Worm (Caenorhabditis elegans): Measurements from ENCODE around the gene him-18.

Gene him-18

DNA sequence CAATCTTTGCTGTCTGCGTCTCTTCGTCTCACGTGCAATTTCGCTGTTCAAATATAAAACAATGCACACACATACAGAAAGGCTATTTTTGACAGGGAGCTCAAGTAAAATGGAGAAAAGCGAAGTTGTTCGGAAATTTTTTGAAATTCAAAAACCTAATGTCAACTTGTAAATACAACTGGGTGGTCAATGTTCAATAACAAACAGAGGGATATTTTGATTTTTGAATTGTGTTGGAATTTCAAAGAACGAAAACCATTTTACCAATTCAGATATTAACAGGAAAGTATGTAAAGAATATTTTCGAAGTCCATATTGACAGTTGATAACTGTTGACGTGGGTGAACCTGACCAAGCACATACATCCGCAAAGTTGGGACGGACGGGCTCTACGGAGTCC is 26.6 kb downstream of the him-18 start, which contains the start of gene tag-243:
TSS of gene tag-243 (minus strand) at position 101 of the 400 bp plus-strand sequence.
- TF ChIP-seq zip-11 (GFP tag; IDR thresholded peaks at IDR 0.05) (no peak), pha-4 (GFP tag; IDR thresholded peaks at IDR 0.05) (no peak), pha-4 (tag; optimal IDR thresholded peaks at IDR 0.05) (no peak), jun-1 (tag; optimal IDR thresholded peaks at IDR 0.05) (no peak), T26A8.4 (GFP tag; IDR thresholded peaks at IDR 0.05) (no peak), php-3 (GFP tag; IDR thresholded peaks at IDR 0.05) (no peak), hmg-1.1 (GFP tag; IDR thresholded peaks at IDR 0.05) (no peak), ceh-82 (tag; optimal IDR thresholded peaks at IDR 0.05) (no peak), nhr-6 (tag; optimal IDR thresholded peaks at IDR 0.05) (no peak)

DNA sequence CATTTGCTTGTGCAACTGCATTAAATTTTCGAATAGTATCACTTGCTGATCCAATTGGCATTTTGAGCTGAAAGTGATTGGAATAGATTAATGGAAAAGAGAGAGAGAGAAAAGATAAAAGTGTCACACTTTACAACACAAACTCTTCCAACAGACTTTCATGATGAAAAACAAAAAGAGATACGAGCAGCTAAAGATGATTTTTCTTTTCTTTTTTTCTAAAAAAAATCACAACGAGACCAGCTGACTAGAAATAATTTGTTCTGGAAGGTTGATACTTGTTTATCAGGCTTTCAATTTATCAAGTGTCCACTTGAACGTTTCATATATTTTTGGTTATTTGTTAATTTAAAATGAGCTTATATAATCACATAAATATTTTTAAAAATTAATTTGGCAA is 27.9 kb downstream of the him-18 start:
- TF ChIP-seq unc-62 (GFP tag; optimal IDR thresholded peaks at IDR 0.05 in 1 of 2) (peak in 1 of 2 experiments; percentile 42), unc-62 (tag; optimal IDR thresholded peaks at IDR 0.05) (no peak), duxl-1 (tag; optimal IDR thresholded peaks at IDR 0.05; ENCODE audit: poor library complexity) (no peak), hif-1 (tag; optimal IDR thresholded peaks at IDR 0.05) (peak in 1 of 2 experiments; percentile 15), nhr-48 (tag; optimal IDR thresholded peaks at IDR 0.05) (no peak), lin-38 (GFP tag; IDR thresholded peaks at IDR 0.05) (no peak), dpl-1 (GFP tag; optimal IDR thresholded peaks at IDR 0.05) (no peak), zag-1 (tag; optimal IDR thresholded peaks at IDR 0.05) (no peak), daf-16 (GFP tag; optimal IDR thresholded peaks at IDR 0.05) (peak in 1 of 2 experiments; percentile 87), daf-16 (tag; optimal IDR thresholded peaks at IDR 0.05) (no peak), nhr-11 (tag; optimal IDR thresholded peaks at IDR 0.05) (peak; percentile 50)

- TF ChIP-seq aha-1 (tag) = peak; percentile 97
- no peak for TF ChIP-seq Y5F2A.4 (GFP tag; optimal IDR thresholded peaks at IDR 0.05)
- no peak for TF ChIP-seq zag-1 (tag; optimal IDR thresholded peaks at IDR 0.05)
These were observed 35.0 kb downstream of the him-18 start, which contains the start of gene srg-11 for ce11 chrIII:4679963-4680484. Gene srg-11, plus strand, starts transcription at chrIII:4680013.

DNA sequence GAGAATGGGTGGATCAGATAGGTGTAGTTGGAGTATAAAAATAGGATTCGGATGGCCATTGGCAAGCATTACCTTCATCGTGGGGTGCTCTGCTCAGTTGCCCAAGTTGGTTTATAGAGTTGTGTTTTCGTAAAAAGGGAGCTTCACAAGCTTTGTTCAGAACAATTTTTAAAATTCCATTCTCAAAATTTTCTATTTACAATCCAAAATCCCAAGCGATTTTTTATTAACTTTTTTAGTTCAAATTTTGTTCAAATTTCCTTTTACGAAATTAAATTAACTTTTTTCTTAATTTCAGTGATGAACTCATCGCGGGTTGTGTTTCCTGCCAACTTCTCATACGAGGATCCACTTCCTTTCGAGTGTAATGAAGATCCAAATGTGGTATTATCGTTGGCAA is 37.5 kb downstream of the him-18 start, which contains the start of gene srg-10:
TSS of gene srg-10 (plus strand) at position 301 of the 400 bp plus-strand sequence.
- TF ChIP-seq set-16 (GFP tag; IDR thresholded peaks at IDR 0.05) (no peak), dmd-6 (GFP tag; IDR thresholded peaks at IDR 0.05) (no peak), F26F4.8 (GFP tag; conservative IDR thresholded peaks at IDR 0.05) (no peak), nhr-42 (GFP tag; IDR thresholded peaks at IDR 0.05) (no peak), mep-1 (tag; optimal IDR thresholded peaks at IDR 0.05) (no peak), daf-16 (GFP tag; optimal IDR thresholded peaks at IDR 0.05) (no peak), daf-16 (tag; optimal IDR thresholded peaks at IDR 0.05) (no peak), daf-19 (GFP tag; conservative IDR thresholded peaks at IDR 0.05) (no peak), F44E2.7 (GFP tag; IDR thresholded peaks at IDR 0.05) (no peak), lin-13 (GFP tag; optimal IDR thresholded peaks at IDR 0.05) (no peak), F37D6.2 (tag; optimal IDR thresholded peaks at IDR 0.05) (no peak), unc-39 (tag; optimal IDR thresholded peaks at IDR 0.05) (no peak)

DNA sequence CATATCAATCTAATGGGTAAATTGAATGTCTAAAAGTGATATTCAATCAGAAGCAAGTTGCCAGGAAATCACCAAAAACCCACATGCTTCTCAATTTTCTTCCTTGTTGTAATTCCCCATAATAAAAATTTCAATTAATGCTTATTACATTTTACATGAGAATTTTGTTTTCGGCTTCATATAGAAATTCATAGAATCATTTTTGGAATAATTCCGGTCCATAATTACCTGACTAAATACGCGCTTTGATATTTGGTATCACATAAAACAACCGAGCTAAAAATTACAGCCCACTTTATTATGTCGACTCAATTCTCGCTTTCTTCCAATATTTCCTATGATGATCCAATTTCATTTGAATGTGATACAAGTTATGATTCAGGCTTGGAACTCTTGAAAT is 43.0 kb downstream of the him-18 start, which contains the start of gene srg-13:
TSS of gene srg-13 (plus strand) at position 301 of the 400 bp plus-strand sequence.
- TF ChIP-seq snpc-1.2 (GFP tag; IDR thresholded peaks at IDR 0.05) = no peak
- TF ChIP-seq sdz-12 (GFP tag; optimal IDR thresholded peaks at IDR 0.05) = no peak
- TF ChIP-seq nhr-10 (tag; optimal IDR thresholded peaks at IDR 0.05) = no peak
- TF ChIP-seq F44E2.7 (GFP tag; IDR thresholded peaks at IDR 0.05) = no peak
- TF ChIP-seq cey-2 (tag; optimal IDR thresholded peaks at IDR 0.05; ENCODE audit: borderline replicate concordance, insufficient read depth) = no peak
- no peak for TF ChIP-seq skn-1 (tag; optimal IDR thresholded peaks at IDR 0.05)
- TF ChIP-seq mdl-1 (tag; optimal IDR thresholded peaks at IDR 0.05) = no peak
- TF ChIP-seq T26A8.4 (GFP tag; IDR thresholded peaks at IDR 0.05) = no peak
- TF ChIP-seq aha-1 (tag) = no peak
- no peak for TF ChIP-seq php-3 (GFP tag; IDR thresholded peaks at IDR 0.05)

All from whole organism, L4 larva.